Worm (Caenorhabditis elegans): Measurements from ENCODE around the gene EEED8.13.
A peak's percentile ranks its signal among the peaks of the same experiment; 100 is the strongest.

Gene EEED8.13

ce11 chrII:5373275-5374047 lies 38.9 kb downstream of the EEED8.13 start, which contains the start of the genes agt-2 and F09E5.3:
Gene agt-2 (minus strand): TSS chrII:5373827.
Gene F09E5.3 (plus strand): TSS chrII:5373997.
- peak; percentile 40 for TF ChIP-seq ceh-48 (tag; optimal IDR thresholded peaks at IDR 0.05)
- peak; percentile 7 for TF ChIP-seq ceh-2 (tag; optimal IDR thresholded peaks at IDR 0.05)
- no peak for TF ChIP-seq dmd-4 (tag; optimal IDR thresholded peaks at IDR 0.05; ENCODE audit: borderline replicate concordance)
- TF ChIP-seq unc-42 (tag; optimal IDR thresholded peaks at IDR 0.05), result peak; percentile 65
- TF ChIP-seq zip-5 (tag; optimal IDR thresholded peaks at IDR 0.05), result no peak
- no peak for TF ChIP-seq hlh-13 (GFP tag; optimal IDR thresholded peaks at IDR 0.05)
- TF ChIP-seq sdc-2 (tag; optimal IDR thresholded peaks at IDR 0.05), result peak; percentile 25
- TF ChIP-seq unc-55 (GFP tag; optimal IDR thresholded peaks at IDR 0.05), result peak; percentile 8
- TF ChIP-seq hlh-30 (tag; optimal IDR thresholded peaks at IDR 0.05; ENCODE audit: insufficient read depth), result peak; percentile 42
- no peak for TF ChIP-seq C38D4.7 (GFP tag; optimal IDR thresholded peaks at IDR 0.05)
- peak; percentile 68 for TF ChIP-seq dve-1 (tag; optimal IDR thresholded peaks at IDR 0.05)
- peak; percentile 23; the same call in 1 of the 2 replicates for TF ChIP-seq ceh-45 (GFP tag; IDR thresholded peaks at IDR 0.05)
- TF ChIP-seq sox-4 (tag; optimal IDR thresholded peaks at IDR 0.05), result no peak
- TF ChIP-seq ceh-34 (tag; optimal IDR thresholded peaks at IDR 0.05), result peak; percentile 57
- no peak for TF ChIP-seq rnt-1 (tag; optimal IDR thresholded peaks at IDR 0.05)
- TF ChIP-seq Y22D7AL.16 (tag; optimal IDR thresholded peaks at IDR 0.05), result peak; percentile 1
- no peak for TF ChIP-seq pqm-1 (tag; optimal IDR thresholded peaks at IDR 0.05)
- TF ChIP-seq elt-2 (tag; optimal IDR thresholded peaks at IDR 0.05), result peak; percentile 97
- peak; percentile 42 for TF ChIP-seq ceh-31 (tag; optimal IDR thresholded peaks at IDR 0.05)
- no peak for TF ChIP-seq pros-1 (tag; optimal IDR thresholded peaks at IDR 0.05)
- TF ChIP-seq madf-2 (tag; optimal IDR thresholded peaks at IDR 0.05), result peak; percentile 39
- no peak for TF ChIP-seq ahr-1 (tag; optimal IDR thresholded peaks at IDR 0.05)
- no peak for TF ChIP-seq pag-3 (tag; optimal IDR thresholded peaks at IDR 0.05; ENCODE audit: borderline replicate concordance)
- peak; percentile 55 for TF ChIP-seq tbx-2 (tag; optimal IDR thresholded peaks at IDR 0.05)
- TF ChIP-seq ets-4 (tag; optimal IDR thresholded peaks at IDR 0.05), result peak; percentile 47
- peak; percentile 92 for TF ChIP-seq ceh-30 (tag; optimal IDR thresholded peaks at IDR 0.05)
- TF ChIP-seq nfya-1 (tag; optimal IDR thresholded peaks at IDR 0.05), result peak; percentile 81
- peak; percentile 56 for TF ChIP-seq ceh-18 (tag; optimal IDR thresholded peaks at IDR 0.05)
- peak; percentile 31 for TF ChIP-seq ref-2 (tag; optimal IDR thresholded peaks at IDR 0.05)

DNA sequence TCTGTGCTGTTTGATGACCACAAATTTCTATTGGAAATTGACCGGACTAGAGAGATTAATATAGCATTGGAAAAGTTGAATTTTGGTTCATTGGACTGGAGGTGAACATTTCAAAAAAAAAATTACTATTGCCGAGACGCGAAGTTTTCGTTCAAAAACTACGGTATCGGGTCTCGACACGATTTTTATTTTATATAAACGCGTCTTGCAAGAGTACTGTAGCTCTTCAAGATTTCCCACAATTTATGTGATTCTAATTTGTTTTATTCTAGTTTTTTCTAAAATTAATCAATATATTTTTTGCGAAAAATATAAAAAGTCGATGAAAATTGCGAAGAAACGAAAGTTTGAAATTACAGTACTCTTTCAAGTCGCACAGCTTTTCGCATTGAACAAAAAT lies 41.7 kb downstream of the EEED8.13 start, which contains the start of gene F09E5.12:
F09E5.12 (minus strand) TSS at position 101 of the 400 bp plus-strand sequence.
- TF ChIP-seq pax-1 (tag; optimal IDR thresholded peaks at IDR 0.05) (no peak), dve-1 (tag; optimal IDR thresholded peaks at IDR 0.05) (no peak), unc-3 (GFP tag; conservative IDR thresholded peaks at IDR 0.05) (no peak), unc-3 (tag; optimal IDR thresholded peaks at IDR 0.05) (no peak), hlh-15 (tag; optimal IDR thresholded peaks at IDR 0.05) (no peak), nhr-232 (tag; optimal IDR thresholded peaks at IDR 0.05) (no peak), lin-11 (tag; optimal IDR thresholded peaks at IDR 0.05) (no peak), F13H6.1 (tag; optimal IDR thresholded peaks at IDR 0.05) (no peak), lim-6 (tag; optimal IDR thresholded peaks at IDR 0.05) (no peak), ceh-45 (GFP tag; IDR thresholded peaks at IDR 0.05) (no peak), unc-86 (tag; optimal IDR thresholded peaks at IDR 0.05) (no peak)

- TF ChIP-seq ceh-34 (tag; optimal IDR thresholded peaks at IDR 0.05) (no peak), ztf-16 (tag; optimal IDR thresholded peaks at IDR 0.05) (no peak), zip-5 (tag; optimal IDR thresholded peaks at IDR 0.05) (no peak)
Observed at ce11 chrII:5365645-5366044, 46.7 kb downstream of the EEED8.13 start, which contains the start of gene F09E5.16. Gene F09E5.16 (minus strand): TSS chrII:5365745.

Data from whole organism, late embryonic.